Fruit fly (Drosophila melanogaster) whole organism, pupa: ENCODE data around the gene Cyp6d4.

Experiments
- CG10348 ChIP-seq: fragments of 200-800 bp; sonication (Bioruptor generic); IDR thresholded peaks from 2 replicates; pipeline ENCODE4 v1.3.6; 2022; ENCODE audit warnings: missing biosample characterization, missing genetic modification characterization
- CG12605 ChIP-seq: fragments of 200-800 bp; sonication (Bioruptor generic); IDR thresholded peaks from 2 replicates; pipeline ENCODE4 v1.3.6; 2022; ENCODE audit warnings: missing biosample characterization, missing genetic modification characterization
- CG13204 ChIP-seq: fragments of 200-800 bp; sonication (Bioruptor generic); optimal IDR thresholded peaks from 2 replicates; lab custom pipeline; 2018; ENCODE audit warnings: missing biosample characterization, mild to moderate bottlenecking, missing genetic modification characterization, moderate library complexity
- CG14655 ChIP-seq: fragments of 200-800 bp; sonication (Bioruptor generic); optimal IDR thresholded peaks from 3 replicates; lab custom pipeline; 2017; ENCODE audit warnings: mild to moderate bottlenecking, missing biosample characterization, missing genetic modification reagents, missing genetic modification characterization
- CG17806 ChIP-seq: fragments of 200-800 bp; sonication (Bioruptor generic); optimal IDR thresholded peaks from 2 replicates; lab custom pipeline; 2018; ENCODE audit warnings: missing biosample characterization, mild to moderate bottlenecking, missing genetic modification characterization, moderate library complexity
- CG4496 ChIP-seq: fragments of 200-800 bp; sonication (Bioruptor generic); IDR thresholded peaks from 3 replicates; pipeline ENCODE4 v1.3.6; 2022; ENCODE audit warnings: missing biosample characterization, missing genetic modification characterization
- CG8301 ChIP-seq: fragments of 200-800 bp; sonication (Bioruptor generic); optimal IDR thresholded peaks from 2 replicates; lab custom pipeline; 2018; ENCODE audit warnings: missing biosample characterization, mild to moderate bottlenecking, missing genetic modification characterization
- CG9948 ChIP-seq: fragments of 200-800 bp; sonication (Bioruptor generic); optimal IDR thresholded peaks from 2 replicates; lab custom pipeline; 2018; ENCODE audit warnings: missing biosample characterization, mild to moderate bottlenecking, missing genetic modification characterization, moderate library complexity
- EcR ChIP-seq: fragments of 200-800 bp; sonication (Bioruptor generic); optimal IDR thresholded peaks from 3 replicates; lab custom pipeline; 2019; ENCODE audit warnings: missing biosample characterization, missing genetic modification characterization, mild to moderate bottlenecking, moderate library complexity, missing genetic modification reagents
- Ets98B ChIP-seq: fragments of 200-800 bp; sonication (Bioruptor generic); IDR thresholded peaks from 2 replicates; pipeline ENCODE4 v1.3.6; 2022; ENCODE audit warnings: missing biosample characterization, missing genetic modification characterization
- Pif1B ChIP-seq: fragments of 200-800 bp; sonication (Bioruptor generic); optimal IDR thresholded peaks from 3 replicates; lab custom pipeline; 2016; ENCODE audit warnings: missing biosample characterization, missing genetic modification characterization
- Snoo ChIP-seq: fragments of 200-800 bp; sonication (Bioruptor generic); optimal IDR thresholded peaks from 3 replicates; lab custom pipeline; 2017; ENCODE audit warnings: missing biosample characterization, mild to moderate bottlenecking, missing genetic modification characterization, inconsistent platforms
- gl ChIP-seq: fragments of 200-800 bp; sonication (Bioruptor generic); optimal IDR thresholded peaks from 2 replicates; lab custom pipeline; 2018; ENCODE audit warnings: missing biosample characterization, mild to moderate bottlenecking, missing genetic modification characterization

DNA sequence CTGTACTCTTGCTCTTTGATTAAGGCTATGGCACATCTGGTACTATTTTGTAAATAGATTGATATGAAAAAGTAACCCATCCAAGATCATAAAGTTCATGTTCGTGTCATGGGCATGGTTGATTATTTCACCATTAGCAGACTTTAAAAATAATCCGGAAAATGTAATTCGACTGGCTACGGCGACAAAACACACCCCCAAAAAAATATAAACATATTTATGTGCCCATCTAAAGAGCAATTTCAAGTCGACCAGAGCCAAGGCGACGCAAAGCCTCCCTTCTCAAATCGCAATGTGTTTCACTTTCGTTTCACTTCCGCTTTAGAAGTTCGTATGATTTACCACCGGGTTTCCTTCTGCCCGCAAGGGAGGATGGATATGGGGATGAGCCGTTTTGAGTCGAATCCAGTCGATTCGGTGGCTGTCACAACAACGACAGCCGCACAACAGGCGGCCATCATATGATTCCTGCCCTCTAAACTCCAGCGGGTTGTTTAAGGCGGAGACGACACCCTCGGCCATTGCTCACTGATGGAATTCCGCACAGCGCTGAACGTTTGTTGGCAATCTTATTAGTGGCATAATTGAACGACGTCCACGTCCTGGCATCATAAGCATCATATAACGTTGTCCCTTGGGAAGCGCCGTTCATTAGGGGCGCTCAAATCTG is 21.0 kb downstream of the Cyp6d4 start:
- TF ChIP-seq CG12605 = no peak
- TF ChIP-seq EcR (GFP tag; lab: Kevin White, UChicago) = no peak
- no peak for TF ChIP-seq CG10348 (GFP tag; lab: Robert Waterston, UW)
- no peak for TF ChIP-seq CG17806 (tag; lab: Kevin White, UChicago)
- no peak for TF ChIP-seq Snoo (tag; lab: Kevin White, UChicago)
- TF ChIP-seq Ets98B (GFP tag; lab: Robert Waterston, UW) = no peak
- TF ChIP-seq CG13204 (GFP tag; lab: Kevin White, UChicago) = no peak
- TF ChIP-seq CG4496 (GFP tag; lab: Robert Waterston, UW) = no peak
- no peak for TF ChIP-seq Pif1B
- TF ChIP-seq CG9948 (tag; lab: Kevin White, UChicago) = no peak
- TF ChIP-seq gl (tag; lab: Kevin White, UChicago) = no peak
- TF ChIP-seq CG14655 (GFP tag; lab: Kevin White, UChicago) = no peak
- no peak for TF ChIP-seq CG8301 (tag; lab: Kevin White, UChicago)
